Worm (Caenorhabditis elegans) whole organism, L4 larva: ENCODE measurements around the gene C55B6.7.

Experiments
- F37D6.2 ChIP-seq: sonication (generic microtip); optimal IDR thresholded peaks from 2 replicates; lab custom pipeline; 2016; ENCODE audit warnings: mild to moderate bottlenecking, missing genetic modification characterization, missing compliant biosample characterization
- F49E8.2 ChIP-seq: sonication (generic microtip); optimal IDR thresholded peaks from 2 replicates; lab custom pipeline; 2016; ENCODE audit warnings: missing compliant biosample characterization, mild to moderate bottlenecking, missing genetic modification characterization, borderline replicate concordance
- R02D3.7 ChIP-seq: fragments of 150-350 bp; sonication (generic microtip); optimal IDR thresholded peaks from 3 replicates; lab custom pipeline; 2014; ENCODE audit warnings: missing biosample characterization, missing genetic modification characterization
- T26A8.4 ChIP-seq: fragments of 200-800 bp; sonication (Bioruptor generic); IDR thresholded peaks from 2 replicates; pipeline ENCODE4 v1.3.6; 2022; ENCODE audit warnings: missing genetic modification characterization, missing compliant biosample characterization
- Y5F2A.4 ChIP-seq: fragments of 200-800 bp; sonication (Bioruptor generic); optimal IDR thresholded peaks from 2 replicates; lab custom pipeline; 2018; ENCODE audit warnings: mild to moderate bottlenecking, missing genetic modification characterization, missing compliant biosample characterization
- ZK546.5 ChIP-seq, 2 experiments: sonication (generic microtip); optimal IDR thresholded peaks; 2 replicates each; lab custom pipeline; 2017; ENCODE audit warnings: missing biosample characterization in 2 of 2, missing genetic modification characterization in 2 of 2
- aha-1 ChIP-seq: fragments of 150-350 bp; peaks from one replicate; lab custom pipeline; 2014; ENCODE audit warnings: missing biosample characterization, missing genetic modification characterization
- aly-2 ChIP-seq: sonication (generic microtip); optimal IDR thresholded peaks from 2 replicates; lab custom pipeline; 2018; ENCODE audit warnings: missing biosample characterization, missing genetic modification characterization
- attf-4 ChIP-seq: sonication (generic microtip); optimal IDR thresholded peaks from 3 replicates; lab custom pipeline; 2017; ENCODE audit warnings: missing biosample characterization, missing genetic modification characterization
- ceh-28 ChIP-seq: fragments of 150-350 bp; optimal IDR thresholded peaks from 2 replicates; lab custom pipeline; 2014; ENCODE audit warnings: missing biosample characterization, missing genetic modification reagents, missing genetic modification characterization
- ceh-44 ChIP-seq: fragments of 200-800 bp; sonication (Bioruptor generic); IDR thresholded peaks from 2 replicates; pipeline ENCODE4 v1.3.6; 2022; ENCODE audit warnings: missing genetic modification reagents, missing genetic modification characterization, missing compliant biosample characterization
- daf-12 ChIP-seq: fragments of 150-350 bp; optimal IDR thresholded peaks from 2 replicates; lab custom pipeline; 2014; ENCODE audit warnings: missing biosample characterization, missing genetic modification reagents, missing genetic modification characterization
- daf-8 ChIP-seq: fragments of 200-800 bp; sonication (Bioruptor generic); IDR thresholded peaks from 2 replicates; pipeline ENCODE4 v1.3.6; 2022; ENCODE audit warnings: missing genetic modification characterization, missing compliant biosample characterization
- dmd-8 ChIP-seq: fragments of 200-800 bp; sonication (Bioruptor generic); IDR thresholded peaks from 2 replicates; pipeline ENCODE4 v1.3.6; 2022; ENCODE audit warnings: missing genetic modification characterization, missing compliant biosample characterization
- dpl-1 ChIP-seq: fragments of 150-350 bp; optimal IDR thresholded peaks from 2 replicates; lab custom pipeline; 2014; ENCODE audit warnings: missing biosample characterization, missing genetic modification reagents, missing genetic modification characterization
- dve-1 ChIP-seq: sonication (generic microtip); optimal IDR thresholded peaks from 2 replicates; lab custom pipeline; 2017; ENCODE audit warnings: antibody characterized with exemption, mild to moderate bottlenecking, missing genetic modification characterization, missing compliant biosample characterization; ENCODE audit not compliant: insufficient read depth
- egl-27 ChIP-seq: sonication (generic microtip); optimal IDR thresholded peaks from 3 replicates; lab custom pipeline; 2017; ENCODE audit warnings: missing biosample characterization, missing genetic modification reagents, missing genetic modification characterization
- egl-43 ChIP-seq: fragments of 200-800 bp; sonication (Bioruptor generic); IDR thresholded peaks from 2 replicates; pipeline ENCODE4 v1.3.6; 2022; ENCODE audit warnings: missing genetic modification reagents, missing genetic modification characterization, missing compliant biosample characterization
- fos-1 ChIP-seq: fragments of 150-350 bp; optimal IDR thresholded peaks from 2 replicates; lab custom pipeline; 2014; ENCODE audit warnings: missing biosample characterization, missing genetic modification characterization
- hif-1 ChIP-seq, 2 experiments: sonication (generic microtip); optimal IDR thresholded peaks; 2 replicates each; lab custom pipeline; 2016 to 2017; ENCODE audit warnings: missing compliant biosample characterization in 2 of 2, missing genetic modification characterization in 2 of 2, missing genetic modification reagents in 2 of 2, missing genotype in 2 of 2, mild to moderate bottlenecking in 1 of 2
- hlh-11 ChIP-seq: fragments of 200-800 bp; sonication (Bioruptor generic); optimal IDR thresholded peaks from 2 replicates; lab custom pipeline; 2018; ENCODE audit warnings: mild to moderate bottlenecking, missing genetic modification characterization, missing compliant biosample characterization
- hmg-1.1 ChIP-seq: fragments of 200-800 bp; sonication (Bioruptor generic); IDR thresholded peaks from 2 replicates; pipeline ENCODE4 v1.3.6; 2022; ENCODE audit warnings: missing genetic modification reagents, missing genetic modification characterization, missing compliant biosample characterization
- jun-1 ChIP-seq: fragments of 150-350 bp; optimal IDR thresholded peaks from 2 replicates; lab custom pipeline; 2014; ENCODE audit warnings: missing biosample characterization, missing genetic modification reagents, missing genetic modification characterization
- lin-29 ChIP-seq: fragments of 200-800 bp; sonication (Bioruptor generic); IDR thresholded peaks from 2 replicates; pipeline ENCODE4 v1.3.6; 2022; ENCODE audit warnings: missing genetic modification reagents, missing genetic modification characterization, missing compliant biosample characterization
- lir-3 ChIP-seq: sonication (generic microtip); optimal IDR thresholded peaks from 2 replicates; lab custom pipeline; 2016; ENCODE audit warnings: mild to moderate bottlenecking, missing genetic modification characterization, missing compliant biosample characterization
- mdt-29 ChIP-seq: fragments of 200-800 bp; sonication (Bioruptor generic); IDR thresholded peaks from 2 replicates; pipeline ENCODE4 v1.3.6; 2022; ENCODE audit warnings: missing genetic modification reagents, missing genetic modification characterization, missing compliant biosample characterization
- mes-2 ChIP-seq: sonication (generic microtip); optimal IDR thresholded peaks from 2 replicates; lab custom pipeline; 2016; ENCODE audit warnings: missing genotype, mild to moderate bottlenecking, missing genetic modification characterization, missing compliant biosample characterization; ENCODE audit not compliant: poor library complexity, severe bottlenecking
- mxl-3 ChIP-seq: fragments of 200-800 bp; sonication (Bioruptor generic); optimal IDR thresholded peaks from 2 replicates; lab custom pipeline; 2018; ENCODE audit warnings: mild to moderate bottlenecking, missing genetic modification characterization, missing compliant biosample characterization
- nhr-237 ChIP-seq: sonication (generic microtip); optimal IDR thresholded peaks from 2 replicates; lab custom pipeline; 2017; ENCODE audit warnings: missing biosample characterization, missing genetic modification characterization
- nhr-76 ChIP-seq: fragments of 150-350 bp; optimal IDR thresholded peaks from 2 replicates; lab custom pipeline; 2014; ENCODE audit warnings: missing biosample characterization, missing genetic modification characterization
- pha-4 ChIP-seq, 2 experiments: fragments of 150-350 bp in 1 of 2; fragments of 200-800 bp in 1 of 2; sonication (Bioruptor generic) in 1 of 2; IDR thresholded peaks in 1 of 2; optimal IDR thresholded peaks in 1 of 2; 2 replicates each; pipeline versions ENCODE4 v1.3.6 to Lab custom; 2014 to 2022; ENCODE audit warnings: missing genetic modification characterization in 2 of 2, missing genetic modification reagents in 2 of 2, missing biosample characterization in 1 of 2, missing compliant biosample characterization in 1 of 2
- rbr-2 ChIP-seq: sonication (generic microtip); optimal IDR thresholded peaks from 2 replicates; lab custom pipeline; 2016; ENCODE audit warnings: missing genotype, missing genetic modification characterization, missing compliant biosample characterization
- sdz-12 ChIP-seq: fragments of 200-800 bp; sonication (Bioruptor generic); optimal IDR thresholded peaks from 2 replicates; lab custom pipeline; 2018; ENCODE audit warnings: mild to moderate bottlenecking, missing genetic modification characterization, missing compliant biosample characterization
- skn-1 ChIP-seq: fragments of 150-350 bp; optimal IDR thresholded peaks from 2 replicates; lab custom pipeline; 2014; ENCODE audit warnings: missing biosample characterization, missing genetic modification characterization
- snpc-4 ChIP-seq: fragments of 150-350 bp; optimal IDR thresholded peaks from 2 replicates; lab custom pipeline; 2014; ENCODE audit warnings: missing biosample characterization, missing genetic modification characterization
- spr-1 ChIP-seq: sonication (generic microtip); optimal IDR thresholded peaks from 2 replicates; lab custom pipeline; 2016; ENCODE audit warnings: mild to moderate bottlenecking, missing genetic modification characterization, missing compliant biosample characterization
- unc-62 ChIP-seq, 3 experiments: fragments of 150-350 bp in 1 of 3; sonication (generic microtip); optimal IDR thresholded peaks in 2 of 3; peaks in 1 of 3; 1 replicate in 1 of 3; 2 replicates in 2 of 3; lab custom pipeline; 2014 to 2017; ENCODE audit warnings: missing biosample characterization in 3 of 3, missing genetic modification characterization in 3 of 3, missing genetic modification reagents in 3 of 3, missing genotype in 1 of 3
- zip-2 ChIP-seq: fragments of 150-350 bp; optimal IDR thresholded peaks from 2 replicates; lab custom pipeline; 2014; ENCODE audit warnings: missing biosample characterization, missing genetic modification characterization

The C55B6.7 gene

DNA sequence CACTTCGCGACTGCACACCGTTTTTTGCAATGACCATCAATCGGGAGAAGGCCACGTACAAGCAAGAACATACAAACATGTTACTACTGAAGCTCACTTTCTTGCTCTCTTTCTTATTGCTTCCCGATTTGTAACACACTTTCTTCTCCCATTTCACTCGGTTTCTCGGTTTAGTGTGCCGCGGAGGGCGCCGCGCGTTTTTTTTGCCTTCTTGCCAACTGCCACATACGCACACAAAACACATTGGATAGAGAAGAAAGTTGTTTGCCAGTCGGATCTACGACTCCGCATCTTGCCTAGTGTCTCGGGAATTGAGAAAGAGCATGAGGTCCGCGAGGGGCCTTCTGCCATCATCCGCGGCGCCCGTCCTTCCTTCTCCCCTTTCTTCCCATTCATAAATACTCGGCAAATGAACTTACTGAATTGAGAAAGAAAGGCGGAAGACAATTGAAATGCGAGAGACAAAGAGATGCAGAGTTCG lies 43.0 kb upstream of the C55B6.7 start (continued):
- TF ChIP-seq hif-1 (tag; optimal IDR thresholded peaks at IDR 0.05; lab: Kevin White, UChicago) = peak in 1 of 2 experiments; percentile 78
- peak; percentile 74 for TF ChIP-seq F37D6.2 (tag; lab: Kevin White, UChicago)
- TF ChIP-seq ceh-28 (tag; lab: Kevin White, UChicago) = no peak
- TF ChIP-seq daf-12 (tag; lab: Kevin White, UChicago) = no peak
- no peak for TF ChIP-seq pha-4 (GFP tag; IDR thresholded peaks at IDR 0.05; lab: Robert Waterston, UW)
- TF ChIP-seq pha-4 (tag; optimal IDR thresholded peaks at IDR 0.05; lab: Kevin White, UChicago) = no peak
- peak; percentile 70 for TF ChIP-seq hlh-11 (tag; lab: Kevin White, UChicago)
- no peak for TF ChIP-seq jun-1 (tag; lab: Kevin White, UChicago)
- TF ChIP-seq rbr-2 (tag; lab: Kevin White, UChicago) = peak; percentile 68
- no peak for TF ChIP-seq nhr-237 (tag; lab: Kevin White, UChicago)
- no peak for TF ChIP-seq daf-8 (GFP tag; lab: Robert Waterston, UW)
- no peak for TF ChIP-seq ceh-44 (GFP tag; lab: Robert Waterston, UW)
- no peak for TF ChIP-seq dmd-8 (GFP tag; lab: Robert Waterston, UW)
- no peak for TF ChIP-seq dpl-1 (GFP tag; lab: Kevin White, UChicago)
- peak; percentile 3 for TF ChIP-seq spr-1
- TF ChIP-seq aha-1 = peak; percentile 99
- peak; percentile 19 for TF ChIP-seq mxl-3 (GFP tag; lab: Kevin White, UChicago)
- TF ChIP-seq T26A8.4 = no peak
- TF ChIP-seq egl-43 (GFP tag; lab: Robert Waterston, UW) = peak; percentile 49; the same call in 1 of the 2 replicates
- no peak for TF ChIP-seq fos-1 (tag; lab: Kevin White, UChicago)
- no peak for TF ChIP-seq lin-29
- TF ChIP-seq zip-2 = no peak
- no peak for TF ChIP-seq Y5F2A.4
- peak; percentile 14 for TF ChIP-seq attf-4 (tag; lab: Kevin White, UChicago)
- no peak for TF ChIP-seq skn-1 (tag; lab: Kevin White, UChicago)
- peak; percentile 12 for TF ChIP-seq dve-1 (tag; lab: Kevin White, UChicago)
- no peak for TF ChIP-seq lir-3
- TF ChIP-seq ZK546.5 (tag; optimal IDR thresholded peaks at IDR 0.05; lab: Kevin White, UChicago) = no peak
- no peak for TF ChIP-seq nhr-76 (tag; lab: Kevin White, UChicago)
- no peak for TF ChIP-seq egl-27 (tag; lab: Kevin White, UChicago)
- TF ChIP-seq F49E8.2 = no peak
- TF ChIP-seq sdz-12 (GFP tag; lab: Kevin White, UChicago) = no peak
- peak; percentile 79 for TF ChIP-seq hmg-1.1 (GFP tag; lab: Robert Waterston, UW)
- TF ChIP-seq aly-2 (tag; lab: Kevin White, UChicago) = no peak
- no peak for TF ChIP-seq unc-62 (GFP tag; optimal IDR thresholded peaks at IDR 0.05 in 1 of 2; lab: Kevin White, UChicago)
- no peak for TF ChIP-seq unc-62 (tag; optimal IDR thresholded peaks at IDR 0.05; lab: Kevin White, UChicago)
- TF ChIP-seq snpc-4 = no peak
- TF ChIP-seq R02D3.7 (tag; lab: Kevin White, UChicago) = no peak
- peak; percentile 7 for TF ChIP-seq mes-2 (tag; lab: Kevin White, UChicago)

ce11 chrX:7234074-7234453 lies 42.3 kb upstream of the C55B6.7 start:
- TF ChIP-seq mdt-29 (GFP tag; lab: Robert Waterston, UW) (no peak), unc-62 (GFP tag; optimal IDR thresholded peaks at IDR 0.05 in 1 of 2; lab: Kevin White, UChicago) (peak in 1 of 2 experiments; percentile 92), unc-62 (tag; optimal IDR thresholded peaks at IDR 0.05; lab: Kevin White, UChicago) (no peak)
